In the genomic region with DNA sequence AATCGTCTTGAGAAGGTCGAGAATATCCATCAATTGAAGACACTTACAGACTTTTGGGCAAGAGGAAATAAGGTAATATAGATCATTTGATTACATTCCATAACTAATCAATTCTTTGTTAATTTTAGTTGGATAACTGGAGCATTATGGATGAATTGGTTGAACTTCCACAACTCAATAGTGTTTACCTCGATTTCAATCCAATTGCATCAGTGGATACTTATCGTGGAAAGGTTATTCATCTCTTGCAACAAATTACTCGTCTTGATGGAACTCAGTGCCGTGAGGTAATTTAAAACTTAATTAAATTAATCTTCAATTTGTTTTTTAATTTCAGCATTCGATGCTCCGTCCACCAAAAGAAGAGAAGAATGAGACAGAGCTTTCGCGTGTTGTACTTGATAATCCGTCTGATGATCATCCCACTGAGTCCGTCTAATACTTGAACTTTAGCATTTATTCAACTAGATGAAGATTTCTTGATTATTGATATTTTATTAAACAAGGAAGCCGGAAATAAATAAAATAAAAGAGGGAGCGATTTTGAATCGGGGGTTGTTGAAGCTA, we compare ENCODE assay signal across 5 worm cellular contexts.
TF ChIP-seq lines count a peak whose summit lies in the region.

No protein-coding gene starts in this region.

TF ChIP-seq in whole organism, L1 larva, 84 proteins besides CTCF, POLR2A, EP300 and RAD21:
- TF ChIP-seq nhr-20 (tag; optimal IDR thresholded peaks at IDR 0.05; lab: Kevin White, UChicago): no peak
- peak; percentile 40 for TF ChIP-seq nhr-90 (tag; optimal IDR thresholded peaks at IDR 0.05; lab: Kevin White, UChicago; ENCODE audit: poor library complexity)
- TF ChIP-seq zip-4 (GFP tag; optimal IDR thresholded peaks at IDR 0.05; lab: Kevin White, UChicago): no peak
- no peak for TF ChIP-seq nhr-71 (tag; optimal IDR thresholded peaks at IDR 0.05; lab: Kevin White, UChicago)
- TF ChIP-seq hpl-2 (GFP tag; optimal IDR thresholded peaks at IDR 0.05; lab: Kevin White, UChicago): no peak
- no peak for TF ChIP-seq dsc-1 (tag; optimal IDR thresholded peaks at IDR 0.05; lab: Kevin White, UChicago)
- TF ChIP-seq jun-1 (tag; optimal IDR thresholded peaks at IDR 0.05; lab: Kevin White, UChicago): no peak
- TF ChIP-seq blmp-1 (tag; optimal IDR thresholded peaks at IDR 0.05; lab: Kevin White, UChicago): peak; percentile 0
- no peak for TF ChIP-seq efl-3 (GFP tag; optimal IDR thresholded peaks at IDR 0.05; lab: Kevin White, UChicago)
- TF ChIP-seq nhr-47 (tag; optimal IDR thresholded peaks at IDR 0.05; lab: Kevin White, UChicago): peak; percentile 24
- TF ChIP-seq fkh-10 (GFP tag; optimal IDR thresholded peaks at IDR 0.05; lab: Kevin White, UChicago): no peak
- TF ChIP-seq isw-1 (GFP tag; IDR thresholded peaks at IDR 0.05; lab: Robert Waterston, UW): no peak

TF ChIP-seq in whole organism, L2 larva, 48 proteins besides CTCF, POLR2A, EP300 and RAD21:
- TF ChIP-seq sma-3 (GFP tag; optimal IDR thresholded peaks at IDR 0.05; lab: Kevin White, UChicago) (peak; percentile 20), mbf-1 (tag; optimal IDR thresholded peaks at IDR 0.05; lab: Kevin White, UChicago) (no peak), nhr-25 (tag; optimal IDR thresholded peaks at IDR 0.05; lab: Kevin White, UChicago) (peak; percentile 33)

TF ChIP-seq in whole organism, L3 larva, 47 proteins besides CTCF, POLR2A, EP300 and RAD21:
- TF ChIP-seq nhr-43 (tag; optimal IDR thresholded peaks at IDR 0.05; lab: Kevin White, UChicago; ENCODE audit: poor library complexity, severe bottlenecking) (peak; percentile 88), jun-1 (tag; optimal IDR thresholded peaks at IDR 0.05; lab: Kevin White, UChicago) (no peak), elt-2 (tag; optimal IDR thresholded peaks at IDR 0.05; lab: Kevin White, UChicago) (peak; percentile 15), tbx-2 (tag; optimal IDR thresholded peaks at IDR 0.05; lab: Kevin White, UChicago) (peak; percentile 50), elt-3 (tag; optimal IDR thresholded peaks at IDR 0.05; lab: Kevin White, UChicago) (peak in 1 of 3 experiments; percentile 15), nhr-25 (tag; optimal IDR thresholded peaks at IDR 0.05; lab: Kevin White, UChicago) (no peak), ceh-9 (tag; optimal IDR thresholded peaks at IDR 0.05; lab: Kevin White, UChicago) (no peak), nhr-77 (tag; optimal IDR thresholded peaks at IDR 0.05; lab: Kevin White, UChicago) (no peak), hmg-11 (tag; optimal IDR thresholded peaks at IDR 0.05; lab: Kevin White, UChicago) (no peak), ama-1 (optimal IDR thresholded peaks at IDR 0.05; lab: Kevin White, UChicago) (peak; percentile 52)

TF ChIP-seq in whole organism, L4 larva, 104 proteins besides CTCF, POLR2A, EP300 and RAD21:
- 0 out of 2 replicates have a peak, but pooled peaks have one; percentile 23 for TF ChIP-seq arid-1 (GFP tag; conservative IDR thresholded peaks at IDR 0.05; lab: Robert Waterston, UW)
- peak; percentile 4 for TF ChIP-seq T20F7.1 (GFP tag; optimal IDR thresholded peaks at IDR 0.05; lab: Kevin White, UChicago)
- peak; percentile 9 for TF ChIP-seq dve-1 (tag; optimal IDR thresholded peaks at IDR 0.05; lab: Kevin White, UChicago; ENCODE audit: insufficient read depth)
- no peak for TF ChIP-seq snpc-4 (tag; optimal IDR thresholded peaks at IDR 0.05; lab: Kevin White, UChicago)
- peak; percentile 37; the same call in 1 of the 2 replicates for TF ChIP-seq lin-38 (GFP tag; IDR thresholded peaks at IDR 0.05; lab: Robert Waterston, UW)
- TF ChIP-seq ama-1 (optimal IDR thresholded peaks at IDR 0.05; lab: Kevin White, UChicago): peak; percentile 63
- TF ChIP-seq dmd-6 (GFP tag; IDR thresholded peaks at IDR 0.05; lab: Robert Waterston, UW): 0 out of 2 replicates have a peak, but pooled peaks have one; percentile 13
- TF ChIP-seq nhr-76 (tag; optimal IDR thresholded peaks at IDR 0.05; lab: Kevin White, UChicago): no peak
- TF ChIP-seq unc-62 (GFP tag; optimal IDR thresholded peaks at IDR 0.05 in 1 of 2; lab: Kevin White, UChicago): peak in 1 of 2 experiments; percentile 58
- no peak for TF ChIP-seq unc-62 (tag; optimal IDR thresholded peaks at IDR 0.05; lab: Kevin White, UChicago)
- TF ChIP-seq mes-2 (tag; optimal IDR thresholded peaks at IDR 0.05; lab: Kevin White, UChicago; ENCODE audit: poor library complexity, severe bottlenecking): no peak
- TF ChIP-seq duxl-1 (tag; optimal IDR thresholded peaks at IDR 0.05; lab: Kevin White, UChicago; ENCODE audit: poor library complexity): no peak
- TF ChIP-seq D1046.2 (GFP tag; IDR thresholded peaks at IDR 0.05; lab: Robert Waterston, UW): peak; percentile 47; the same call in 1 of the 2 replicates
- TF ChIP-seq T26A8.4 (GFP tag; IDR thresholded peaks at IDR 0.05; lab: Robert Waterston, UW): peak; percentile 54; the same call in 1 of the 2 replicates
- peak; percentile 39 for TF ChIP-seq nhr-102 (tag; optimal IDR thresholded peaks at IDR 0.05; lab: Kevin White, UChicago)
- no peak for TF ChIP-seq daf-16 (GFP tag; optimal IDR thresholded peaks at IDR 0.05; lab: Kevin White, UChicago)
- peak; percentile 27 for TF ChIP-seq daf-16 (tag; optimal IDR thresholded peaks at IDR 0.05; lab: Kevin White, UChicago)
- no peak for TF ChIP-seq Y48G9A.11 (GFP tag; IDR thresholded peaks at IDR 0.05; lab: Robert Waterston, UW)
- peak; percentile 27 for TF ChIP-seq mep-1 (tag; optimal IDR thresholded peaks at IDR 0.05; lab: Kevin White, UChicago)

TF ChIP-seq in whole organism, young adult, 124 proteins besides CTCF, POLR2A, EP300 and RAD21:
- TF ChIP-seq repo-1 (tag; optimal IDR thresholded peaks at IDR 0.05; lab: Kevin White, UChicago) (peak; percentile 57), lin-35 (GFP tag; optimal IDR thresholded peaks at IDR 0.05; lab: Kevin White, UChicago) (peak in 1 of 3 experiments; percentile 16), Y67H2A.10 (GFP tag; conservative IDR thresholded peaks at IDR 0.05; lab: Robert Waterston, UW) (no peak), F55B11.4 (tag; optimal IDR thresholded peaks at IDR 0.05; lab: Kevin White, UChicago; ENCODE audit: borderline replicate concordance, insufficient read depth) (no peak), ama-1 (optimal IDR thresholded peaks at IDR 0.05; lab: Kevin White, UChicago) (peak; percentile 68), ama-1 (GFP tag; optimal IDR thresholded peaks at IDR 0.05; lab: Kevin White, UChicago) (no peak), B0019.2 (GFP tag; conservative IDR thresholded peaks at IDR 0.05; lab: Robert Waterston, UW) (no peak), ztf-18 (tag; optimal IDR thresholded peaks at IDR 0.05; lab: Kevin White, UChicago) (no peak), bed-1 (GFP tag; IDR thresholded peaks at IDR 0.05; lab: Robert Waterston, UW) (no peak), Y53G8AR.9 (GFP tag; conservative IDR thresholded peaks at IDR 0.05; lab: Robert Waterston, UW) (0 out of 2 replicates have a peak, but pooled peaks have one; percentile 27), ceh-91 (GFP tag; IDR thresholded peaks at IDR 0.05; lab: Robert Waterston, UW) (no peak), efl-1 (GFP tag; optimal IDR thresholded peaks at IDR 0.05; lab: Kevin White, UChicago) (no peak), ZK185.1 (tag; optimal IDR thresholded peaks at IDR 0.05; lab: Kevin White, UChicago; ENCODE audit: poor library complexity, severe bottlenecking) (peak; percentile 31)
